Fruit fly (Drosophila melanogaster) whole organism, embryonic: ENCODE measurements around the gene CG3815.
A peak's percentile ranks its signal among the peaks of the same experiment; 100 is the strongest.

Source experiments
- Ada2b ChIP-seq: fragments of 200-800 bp; sonication (Bioruptor generic); IDR thresholded peaks from 2 replicates; pipeline ENCODE4 v1.3.6; 2022; ENCODE audit warnings: missing biosample characterization, missing genetic modification characterization
- CG10431 ChIP-seq: fragments of 200-800 bp; sonication (Bioruptor generic); optimal IDR thresholded peaks from 3 replicates; lab custom pipeline; 2018; ENCODE audit warnings: missing biosample characterization, mild to moderate bottlenecking, missing genetic modification characterization
- CG12769 ChIP-seq: fragments of 200-800 bp; sonication (Bioruptor generic); optimal IDR thresholded peaks from 2 replicates; lab custom pipeline; 2019; ENCODE audit warnings: missing biosample characterization, mild to moderate bottlenecking, missing genetic modification characterization, moderate library complexity
- CG13123 ChIP-seq: fragments of 200-800 bp; sonication (Bioruptor generic); optimal IDR thresholded peaks from 2 replicates; lab custom pipeline; 2016; ENCODE audit warnings: missing biosample characterization, missing genetic modification characterization
- CG14710 ChIP-seq: fragments of 200-800 bp; sonication (Bioruptor generic); optimal IDR thresholded peaks from 3 replicates; lab custom pipeline; 2019; ENCODE audit warnings: missing biosample characterization, mild to moderate bottlenecking, missing genetic modification characterization, moderate library complexity
- CG14860 ChIP-seq: fragments of 200-800 bp; sonication (Bioruptor generic); IDR thresholded peaks from 3 replicates; pipeline ENCODE4 v1.3.6; 2022; ENCODE audit warnings: missing biosample characterization, missing genetic modification characterization; ENCODE audit not compliant: partially characterized antibody
- CG15514 ChIP-seq: fragments of 200-800 bp; sonication (Bioruptor generic); optimal IDR thresholded peaks from 3 replicates; lab custom pipeline; 2017; ENCODE audit warnings: missing biosample characterization, missing genetic modification characterization, mild to moderate bottlenecking, moderate library complexity, missing genetic modification reagents
- CG2678 ChIP-seq: fragments of 200-800 bp; sonication (Bioruptor generic); optimal IDR thresholded peaks from 3 replicates; lab custom pipeline; 2019; ENCODE audit warnings: missing biosample characterization, mild to moderate bottlenecking, missing genetic modification characterization, moderate library complexity
- CG30020 ChIP-seq: fragments of 200-800 bp; optimal IDR thresholded peaks from 2 replicates; lab custom pipeline; 2019; ENCODE audit warnings: missing biosample characterization, mild to moderate bottlenecking, missing genetic modification characterization, moderate library complexity
- CG31388 ChIP-seq: fragments of 200-800 bp; sonication (Bioruptor generic); optimal IDR thresholded peaks from 2 replicates; lab custom pipeline; 2016; ENCODE audit warnings: missing biosample characterization, missing genetic modification characterization
- CG32767 ChIP-seq: fragments of 200-800 bp; sonication (Bioruptor generic); IDR thresholded peaks from 2 replicates; pipeline ENCODE4 v1.3.6; 2022; ENCODE audit warnings: missing biosample characterization, missing genetic modification characterization
- CG32772 ChIP-seq: fragments of 200-800 bp; sonication (Bioruptor generic); IDR thresholded peaks from 2 replicates; pipeline ENCODE4 v1.3.6; 2022; ENCODE audit warnings: missing biosample characterization, missing genetic modification characterization
- CG6654 ChIP-seq: fragments of 200-800 bp; sonication (Bioruptor generic); optimal IDR thresholded peaks from 2 replicates; lab custom pipeline; 2017; ENCODE audit warnings: missing biosample characterization, mild to moderate bottlenecking, missing genetic modification characterization
- CG6854 ChIP-seq: fragments of 200-800 bp; sonication (Bioruptor generic); optimal IDR thresholded peaks from 3 replicates; lab custom pipeline; 2017; ENCODE audit warnings: missing biosample characterization, mild to moderate bottlenecking, missing genetic modification characterization
- CG7786 ChIP-seq: fragments of 200-800 bp; sonication (Bioruptor generic); optimal IDR thresholded peaks from 2 replicates; lab custom pipeline; 2016; ENCODE audit warnings: missing biosample characterization, missing genetic modification characterization
- CG8290 ChIP-seq, 3 experiments: fragments of 200-800 bp; sonication (Bioruptor generic); optimal IDR thresholded peaks; 2 replicates each; lab custom pipeline; 2016 to 2019; ENCODE audit warnings: missing biosample characterization in 3 of 3, missing genetic modification characterization in 3 of 3, mild to moderate bottlenecking in 2 of 3, moderate library complexity in 1 of 3
- CG8944 ChIP-seq: fragments of 200-800 bp; sonication (Bioruptor generic); optimal IDR thresholded peaks from 3 replicates; lab custom pipeline; 2016; ENCODE audit warnings: missing biosample characterization, missing genetic modification characterization
- Dll ChIP-seq: fragments of 200-800 bp; sonication (Bioruptor generic); IDR thresholded peaks from 4 replicates; pipeline ENCODE4 v1.3.6; 2022; ENCODE audit warnings: missing biosample characterization, missing genetic modification characterization; ENCODE audit not compliant: partially characterized antibody
- Dp ChIP-seq: fragments of 200-800 bp; sonication (Bioruptor generic); optimal IDR thresholded peaks from 2 replicates; lab custom pipeline; 2018; ENCODE audit warnings: missing biosample characterization, mild to moderate bottlenecking, missing genetic modification characterization, moderate library complexity
- Ets97D ChIP-seq: fragments of 200-800 bp; sonication (Bioruptor generic); optimal IDR thresholded peaks from 3 replicates; lab custom pipeline; 2016; ENCODE audit warnings: missing biosample characterization, missing genetic modification characterization
- GATAe ChIP-seq: fragments of 200-800 bp; sonication (Bioruptor generic); conservative IDR thresholded peaks from 2 replicates; pipeline ENCODE4 v1.3.6; 2022; ENCODE audit warnings: missing biosample characterization, missing genetic modification characterization
- HLH4C ChIP-seq: fragments of 200-800 bp; sonication (Bioruptor generic); IDR thresholded peaks from 3 replicates; pipeline ENCODE4 v1.3.6; 2022; ENCODE audit warnings: missing biosample characterization, missing genetic modification characterization; ENCODE audit not compliant: partially characterized antibody
- Hr39 ChIP-seq: fragments of >200 bp; optimal IDR thresholded peaks from 2 replicates; lab custom pipeline; 2017
- Hr78 ChIP-seq, 2 experiments: fragments of 200-800 bp in 1 of 2; fragments of >200 bp in 1 of 2; sonication (Bioruptor generic) in 1 of 2; optimal IDR thresholded peaks; 2 replicates each; lab custom pipeline; 2017 to 2019; ENCODE audit warnings: missing biosample characterization in 2 of 2, missing genetic modification characterization in 2 of 2, mild to moderate bottlenecking in 1 of 2, moderate library complexity in 1 of 2
- Kr ChIP-seq: fragments of 200-800 bp; sonication (Bioruptor generic); optimal IDR thresholded peaks from 2 replicates; lab custom pipeline; 2017; ENCODE audit warnings: missing biosample characterization, mild to moderate bottlenecking, missing genetic modification characterization
- Med ChIP-seq: fragments of 200-800 bp; sonication (Bioruptor generic); peaks from one replicate; lab custom pipeline; 2016; ENCODE audit warnings: missing biosample characterization, missing genetic modification characterization, mild to moderate bottlenecking, inconsistent platforms, moderate library complexity
- Pdp1 ChIP-seq, 2 experiments: fragments of 200-800 bp; sonication (Bioruptor generic); optimal IDR thresholded peaks; 3 replicates each; lab custom pipeline; 2016; ENCODE audit warnings: missing biosample characterization in 2 of 2, missing genetic modification characterization in 2 of 2, mild to moderate bottlenecking in 1 of 2, moderate library complexity in 1 of 2
- Ptx1 ChIP-seq: fragments of 200-800 bp; sonication (Bioruptor generic); IDR thresholded peaks from 2 replicates; pipeline ENCODE4 v1.3.6; 2022; ENCODE audit warnings: missing biosample characterization, missing genetic modification characterization
- Rfx ChIP-seq: fragments of 200-800 bp; sonication (Bioruptor generic); IDR thresholded peaks from 2 replicates; pipeline ENCODE4 v1.3.6; 2022; ENCODE audit warnings: missing biosample characterization, missing genetic modification characterization
- Scr ChIP-seq: fragments of 200-800 bp; sonication (Bioruptor generic); IDR thresholded peaks from 2 replicates; pipeline ENCODE4 v1.3.6; 2022; ENCODE audit warnings: missing biosample characterization, missing genetic modification characterization; ENCODE audit not compliant: partially characterized antibody
- cg ChIP-seq: fragments of 200-800 bp; sonication (Bioruptor generic); optimal IDR thresholded peaks from 3 replicates; lab custom pipeline; 2019; ENCODE audit warnings: missing biosample characterization, mild to moderate bottlenecking, missing genetic modification characterization, moderate library complexity
- chinmo ChIP-seq: fragments of 200-800 bp; sonication (Bioruptor generic); IDR thresholded peaks from 4 replicates; pipeline ENCODE4 v1.3.6; 2022; ENCODE audit warnings: missing biosample characterization, missing genetic modification characterization; ENCODE audit not compliant: partially characterized antibody
- disco-r ChIP-seq: fragments of 200-800 bp; sonication (Bioruptor generic); optimal IDR thresholded peaks from 2 replicates; lab custom pipeline; 2016; ENCODE audit warnings: missing biosample characterization, missing genetic modification characterization
- eve ChIP-seq, 2 experiments: fragments of >200 bp; optimal IDR thresholded peaks; 2 replicates each; lab custom pipeline; 2017; ENCODE audit warnings: missing biosample characterization in 2 of 2, missing genetic modification characterization in 2 of 2
- exex ChIP-seq: fragments of 200-800 bp; sonication (Bioruptor generic); optimal IDR thresholded peaks from 4 replicates; lab custom pipeline; 2018; ENCODE audit warnings: missing biosample characterization, mild to moderate bottlenecking, missing genetic modification characterization, moderate library complexity
- fru ChIP-seq: fragments of >200 bp; optimal IDR thresholded peaks from 2 replicates; lab custom pipeline; 2017
- gcm2 ChIP-seq: fragments of 200-800 bp; sonication (Bioruptor generic); optimal IDR thresholded peaks from 2 replicates; lab custom pipeline; 2016; ENCODE audit warnings: missing biosample characterization, missing genetic modification characterization
- hth ChIP-seq: fragments of >200 bp; optimal IDR thresholded peaks from 2 replicates; lab custom pipeline; 2017; ENCODE audit warnings: inconsistent platforms
- mam ChIP-seq: fragments of 200-800 bp; sonication (Bioruptor generic); optimal IDR thresholded peaks from 3 replicates; lab custom pipeline; 2016; ENCODE audit warnings: missing biosample characterization, missing genetic modification characterization
- mirr ChIP-seq: fragments of 200-800 bp; sonication (Bioruptor generic); optimal IDR thresholded peaks from 3 replicates; lab custom pipeline; 2018; ENCODE audit warnings: missing biosample characterization, mild to moderate bottlenecking, missing genetic modification characterization
- mld ChIP-seq: fragments of 200-800 bp; sonication (Bioruptor generic); IDR thresholded peaks from 3 replicates; pipeline ENCODE4 v1.3.6; 2022; ENCODE audit warnings: missing biosample characterization, missing genetic modification characterization; ENCODE audit not compliant: partially characterized antibody
- nerfin-2 ChIP-seq: fragments of 200-800 bp; sonication (Bioruptor generic); IDR thresholded peaks from 2 replicates; pipeline ENCODE4 v1.3.6; 2022; ENCODE audit warnings: missing biosample characterization, missing genetic modification characterization; ENCODE audit not compliant: partially characterized antibody
- repo ChIP-seq: fragments of 200-800 bp; sonication (Bioruptor generic); optimal IDR thresholded peaks from 2 replicates; lab custom pipeline; 2016; ENCODE audit warnings: missing biosample characterization, missing genetic modification characterization
- shn ChIP-seq: fragments of 200-800 bp; sonication (Bioruptor generic); optimal IDR thresholded peaks from 3 replicates; lab custom pipeline; 2016; ENCODE audit warnings: missing biosample characterization, missing genetic modification characterization
- sna ChIP-seq: fragments of 200-800 bp; sonication (Bioruptor generic); IDR thresholded peaks from 2 replicates; pipeline ENCODE4 v1.3.6; 2022; ENCODE audit warnings: missing biosample characterization, missing genetic modification characterization; ENCODE audit not compliant: partially characterized antibody
- sug ChIP-seq: fragments of 200-800 bp; optimal IDR thresholded peaks from 2 replicates; lab custom pipeline; 2019; ENCODE audit warnings: missing biosample characterization, mild to moderate bottlenecking, missing genetic modification characterization, moderate library complexity
- vnd ChIP-seq: fragments of 200-800 bp; sonication (Bioruptor generic); IDR thresholded peaks from 3 replicates; pipeline ENCODE4 v1.3.6; 2022; ENCODE audit warnings: missing biosample characterization, missing genetic modification characterization; ENCODE audit not compliant: partially characterized antibody
- zfh1 ChIP-seq: fragments of 200-800 bp; sonication (Bioruptor generic); IDR thresholded peaks from 3 replicates; pipeline ENCODE4 v1.3.6; 2022; ENCODE audit warnings: missing biosample characterization, missing genetic modification characterization
- zfh2 ChIP-seq: fragments of 200-800 bp; sonication (Bioruptor generic); optimal IDR thresholded peaks from 2 replicates; lab custom pipeline; 2016; ENCODE audit warnings: missing biosample characterization, missing genetic modification characterization

CG3815 gene

DNA sequence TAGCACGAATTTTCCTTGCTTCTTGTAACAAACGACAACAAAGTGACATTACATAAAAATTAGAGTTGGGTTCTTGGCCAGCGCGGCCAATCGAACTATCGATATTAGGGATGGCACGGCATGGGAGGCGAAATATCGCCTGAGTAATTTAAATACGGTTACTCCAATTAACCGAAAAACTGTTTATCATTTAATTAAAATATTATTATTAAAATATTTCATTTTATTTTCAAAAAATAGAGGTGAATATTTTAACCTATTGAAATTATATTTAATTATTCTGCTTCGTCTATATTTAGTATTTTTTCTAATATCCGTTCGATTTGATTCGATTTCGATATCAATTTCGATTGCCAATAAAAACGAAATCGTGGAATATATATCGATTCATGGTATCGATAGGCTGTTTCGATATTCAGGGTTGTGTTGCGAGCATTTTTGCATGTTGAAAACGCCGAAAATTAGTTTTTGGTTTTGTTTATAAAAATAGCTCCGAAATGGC lies 39.7 kb upstream of the CG3815 start, which contains the start of the genes Rbcn-3A and Spx (continued):
- no peak for TF ChIP-seq CG13123 (GFP tag; lab: Kevin White, UChicago)
- no peak for TF ChIP-seq GATAe (GFP tag; lab: Robert Waterston, UW)
- no peak for TF ChIP-seq CG12769 (tag; lab: Kevin White, UChicago)
- no peak for TF ChIP-seq Hr78 (GFP tag; optimal IDR thresholded peaks at IDR 0.05; lab: Kevin White, UChicago)
- no peak for TF ChIP-seq CG31388
- no peak for TF ChIP-seq zfh2 (GFP tag; lab: Kevin White, UChicago)
- TF ChIP-seq HLH4C = peak; percentile 92
- no peak for TF ChIP-seq gcm2 (GFP tag; lab: Kevin White, UChicago)
- TF ChIP-seq Ptx1 (GFP tag; lab: Robert Waterston, UW) = peak; percentile 47

DNA sequence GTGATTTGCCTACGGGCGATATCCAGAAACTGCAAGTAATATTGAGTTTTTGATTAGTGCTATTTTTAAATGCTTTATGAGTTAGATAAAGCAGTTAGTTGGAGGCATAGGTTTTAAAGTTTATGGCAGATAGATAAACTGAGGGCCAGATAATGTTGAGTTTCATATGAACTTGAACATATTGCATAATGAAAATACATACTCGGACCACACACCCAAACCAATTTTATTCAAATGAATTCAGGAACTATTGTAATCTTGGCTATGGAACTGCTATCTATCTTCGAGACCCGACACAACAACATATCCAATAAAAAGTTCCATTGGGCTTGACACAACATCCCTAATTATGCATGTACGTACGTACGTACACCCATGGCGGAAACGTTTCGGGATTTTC lies 35.5 kb upstream of the CG3815 start:
- TF ChIP-seq zfh1 (GFP tag; lab: Robert Waterston, UW) (no peak), sug (tag; lab: Kevin White, UChicago) (peak; percentile 3), CG7786 (GFP tag; lab: Kevin White, UChicago) (no peak), mirr (GFP tag; lab: Kevin White, UChicago) (peak; percentile 66), CG2678 (tag; lab: Kevin White, UChicago) (no peak), CG6854 (GFP tag; lab: Kevin White, UChicago) (no peak), eve (GFP tag; optimal IDR thresholded peaks at IDR 0.05; lab: Kevin White, UChicago) (no peak), Pdp1 (GFP tag; optimal IDR thresholded peaks at IDR 0.05; lab: Kevin White, UChicago) (peak in 1 of 2 experiments; percentile 73), disco-r (GFP tag; lab: Kevin White, UChicago) (no peak), CG32772 (no peak), Dp (GFP tag; lab: Kevin White, UChicago) (no peak), vnd (GFP tag; lab: Robert Waterston, UW) (no peak), exex (tag; lab: Kevin White, UChicago) (peak; percentile 37), Med (no peak), repo (GFP tag; lab: Kevin White, UChicago) (no peak), CG10431 (GFP tag; lab: Kevin White, UChicago) (no peak), Hr39 (lab: Kevin White, UChicago) (no peak), shn (no peak), hth (lab: Kevin White, UChicago) (no peak), Ada2b (no peak), Ptx1 (GFP tag; lab: Robert Waterston, UW) (no peak), CG8944 (no peak), Kr (no peak), fru (lab: Kevin White, UChicago) (no peak), cg (GFP tag; lab: Kevin White, UChicago) (no peak), CG32767 (GFP tag; lab: Robert Waterston, UW) (no peak), CG6654 (GFP tag; lab: Kevin White, UChicago) (no peak)

DNA sequence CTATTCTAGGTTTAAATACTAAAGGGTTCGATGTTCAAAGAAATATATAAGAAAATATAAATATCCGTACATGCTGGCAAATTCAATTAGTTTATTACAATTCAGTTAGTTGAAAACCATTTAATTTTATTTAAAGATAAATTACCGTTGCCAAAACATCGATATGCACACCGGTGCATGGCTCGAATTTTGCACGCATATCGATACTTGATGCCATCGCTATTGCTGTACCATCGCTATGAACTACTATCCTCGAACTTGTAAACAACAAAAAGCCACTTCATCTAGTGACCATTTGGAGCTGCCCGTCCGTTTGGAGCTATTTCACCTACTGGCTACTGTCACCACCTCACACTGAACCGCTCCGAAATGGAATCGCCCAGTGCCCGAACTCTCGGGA lies 34.3 kb upstream of the CG3815 start, which contains the start of gene Josd:
TSS of gene Josd (plus strand) at position 270 of the 400 bp plus-strand sequence.
- TF ChIP-seq sna (GFP tag; lab: Robert Waterston, UW) = peak; percentile 69; the same call in 1 of the 2 replicates
- TF ChIP-seq Rfx (GFP tag; lab: Robert Waterston, UW) = peak; percentile 50
- peak; percentile 70; the same call in 1 of the 4 replicates for TF ChIP-seq chinmo
- TF ChIP-seq nerfin-2 = peak; percentile 66
- peak; percentile 69 for TF ChIP-seq CG14860 (GFP tag; lab: Robert Waterston, UW)
- peak; percentile 23 for TF ChIP-seq mam (GFP tag; lab: Kevin White, UChicago)
- TF ChIP-seq CG15514 (GFP tag; lab: Kevin White, UChicago) = peak; percentile 93
- TF ChIP-seq mld (GFP tag; lab: Robert Waterston, UW) = peak; percentile 67; the same call in 1 of the 3 replicates
- peak; percentile 86 for TF ChIP-seq Scr
- TF ChIP-seq CG14710 (tag; lab: Kevin White, UChicago) = peak; percentile 30
- no peak for TF ChIP-seq CG8290 (GFP tag; optimal IDR thresholded peaks at IDR 0.05; lab: Kevin White, UChicago)
- peak in 1 of 2 experiments; percentile 41 for TF ChIP-seq CG8290 (tag; optimal IDR thresholded peaks at IDR 0.05; lab: Kevin White, UChicago)
- peak; percentile 7 for TF ChIP-seq CG30020 (tag; lab: Kevin White, UChicago)
- TF ChIP-seq Dll (GFP tag; lab: Robert Waterston, UW) = peak; percentile 87
- TF ChIP-seq Ets97D = peak; percentile 31
